ENCODE assay signal across 5 worm cellular contexts in genomic region chrII:9501955-9502354, ce11.
A peak's percentile ranks its signal among the peaks of the same experiment; 100 is the strongest.
TF ChIP-seq lines count a peak whose summit lies in the region.

No protein-coding gene starts in this region.

TF ChIP-seq in whole organism, L1 larva, 84 proteins besides CTCF, POLR2A, EP300 and RAD21:
- TF ChIP-seq lsy-2 (tag; optimal IDR thresholded peaks at IDR 0.05; lab: Kevin White, UChicago) (peak in 1 of 2 experiments; percentile 7), nhr-19 (GFP tag; conservative IDR thresholded peaks at IDR 0.05; lab: Robert Waterston, UW) (0 out of 2 replicates have a peak, but pooled peaks have one; percentile 12), lin-35 (GFP tag; optimal IDR thresholded peaks at IDR 0.05; lab: Kevin White, UChicago) (peak in 1 of 2 experiments; percentile 50), Y116A8C.19 (tag; optimal IDR thresholded peaks at IDR 0.05; lab: Kevin White, UChicago; ENCODE audit: borderline replicate concordance) (no peak), mdl-1 (tag; optimal IDR thresholded peaks at IDR 0.05; lab: Kevin White, UChicago) (peak in 1 of 2 experiments; percentile 48), efl-1 (optimal IDR thresholded peaks at IDR 0.05; lab: Kevin White, UChicago) (no peak), efl-1 (GFP tag; optimal IDR thresholded peaks at IDR 0.05 in 1 of 2; lab: Kevin White, UChicago) (peak in 1 of 2 experiments; percentile 57), elt-2 (tag; optimal IDR thresholded peaks at IDR 0.05; lab: Kevin White, UChicago) (peak; percentile 97), nhr-90 (tag; optimal IDR thresholded peaks at IDR 0.05; lab: Kevin White, UChicago; ENCODE audit: poor library complexity) (peak; percentile 23), nhr-12 (tag; optimal IDR thresholded peaks at IDR 0.05; lab: Kevin White, UChicago) (no peak), nhr-71 (tag; optimal IDR thresholded peaks at IDR 0.05; lab: Kevin White, UChicago) (peak; percentile 51), jun-1 (tag; optimal IDR thresholded peaks at IDR 0.05; lab: Kevin White, UChicago) (peak; percentile 21), ztf-11 (tag; optimal IDR thresholded peaks at IDR 0.05; lab: Kevin White, UChicago) (no peak), egl-13 (tag; optimal IDR thresholded peaks at IDR 0.05; lab: Kevin White, UChicago) (no peak)

TF ChIP-seq in whole organism, L2 larva, 48 proteins besides CTCF, POLR2A, EP300 and RAD21 (continues in another document):
- TF ChIP-seq crh-2 (tag; optimal IDR thresholded peaks at IDR 0.05; lab: Kevin White, UChicago): peak; percentile 63
- no peak for TF ChIP-seq unc-39 (tag; optimal IDR thresholded peaks at IDR 0.05; lab: Kevin White, UChicago)
- no peak for TF ChIP-seq elt-1 (tag; optimal IDR thresholded peaks at IDR 0.05; lab: Kevin White, UChicago)
- no peak for TF ChIP-seq nhr-129 (tag; optimal IDR thresholded peaks at IDR 0.05; lab: Kevin White, UChicago)
- peak; percentile 8 for TF ChIP-seq sma-3 (GFP tag; optimal IDR thresholded peaks at IDR 0.05; lab: Kevin White, UChicago)
- no peak for TF ChIP-seq nhr-12 (tag; optimal IDR thresholded peaks at IDR 0.05; lab: Kevin White, UChicago)
- no peak for TF ChIP-seq Y55F3AM.14 (GFP tag; optimal IDR thresholded peaks at IDR 0.05; lab: Kevin White, UChicago)
- no peak for TF ChIP-seq ama-1 (optimal IDR thresholded peaks at IDR 0.05; lab: Kevin White, UChicago)
- peak; percentile 72 for TF ChIP-seq F13H6.1 (tag; optimal IDR thresholded peaks at IDR 0.05; lab: Kevin White, UChicago)
- TF ChIP-seq blmp-1 (tag; optimal IDR thresholded peaks at IDR 0.05; lab: Kevin White, UChicago; ENCODE audit: insufficient read depth): no peak
- no peak for TF ChIP-seq ceh-16 (tag; optimal IDR thresholded peaks at IDR 0.05; lab: Kevin White, UChicago)
- TF ChIP-seq lin-11 (tag; optimal IDR thresholded peaks at IDR 0.05; lab: Kevin White, UChicago): no peak
- no peak for TF ChIP-seq alr-1 (tag; optimal IDR thresholded peaks at IDR 0.05; lab: Kevin White, UChicago)
- TF ChIP-seq snpc-4 (tag; optimal IDR thresholded peaks at IDR 0.05; lab: Kevin White, UChicago): no peak
- TF ChIP-seq sma-9 (GFP tag; optimal IDR thresholded peaks at IDR 0.05; lab: Kevin White, UChicago): peak; percentile 78
- TF ChIP-seq sma-9 (tag; optimal IDR thresholded peaks at IDR 0.05; lab: Kevin White, UChicago): no peak
- TF ChIP-seq unc-62 (GFP tag; optimal IDR thresholded peaks at IDR 0.05; lab: Kevin White, UChicago): no peak
- TF ChIP-seq nhr-77 (tag; optimal IDR thresholded peaks at IDR 0.05; lab: Kevin White, UChicago): no peak
- TF ChIP-seq lin-13 (GFP tag; optimal IDR thresholded peaks at IDR 0.05; lab: Kevin White, UChicago): no peak
- peak; percentile 46 for TF ChIP-seq gmeb-1 (tag; optimal IDR thresholded peaks at IDR 0.05; lab: Kevin White, UChicago)

TF ChIP-seq in whole organism, L3 larva, 47 proteins besides CTCF, POLR2A, EP300 and RAD21:
- TF ChIP-seq pha-4 (tag; optimal IDR thresholded peaks at IDR 0.05; lab: Kevin White, UChicago) (peak; percentile 68), elt-2 (tag; optimal IDR thresholded peaks at IDR 0.05; lab: Kevin White, UChicago) (peak; percentile 98), nhr-43 (tag; optimal IDR thresholded peaks at IDR 0.05; lab: Kevin White, UChicago; ENCODE audit: poor library complexity, severe bottlenecking) (no peak), pqm-1 (tag; optimal IDR thresholded peaks at IDR 0.05; lab: Kevin White, UChicago) (peak; percentile 78), sea-2 (GFP tag; optimal IDR thresholded peaks at IDR 0.05; lab: Kevin White, UChicago) (no peak), unc-62 (GFP tag; optimal IDR thresholded peaks at IDR 0.05; lab: Kevin White, UChicago) (no peak), daf-12 (tag; optimal IDR thresholded peaks at IDR 0.05; lab: Kevin White, UChicago) (no peak), skn-1 (tag; optimal IDR thresholded peaks at IDR 0.05; lab: Kevin White, UChicago) (no peak), nhr-237 (tag; optimal IDR thresholded peaks at IDR 0.05; lab: Kevin White, UChicago) (no peak), hmg-11 (tag; optimal IDR thresholded peaks at IDR 0.05; lab: Kevin White, UChicago) (no peak), elt-1 (tag; optimal IDR thresholded peaks at IDR 0.05; lab: Kevin White, UChicago) (no peak), tbx-2 (tag; optimal IDR thresholded peaks at IDR 0.05; lab: Kevin White, UChicago) (no peak), jun-1 (tag; optimal IDR thresholded peaks at IDR 0.05; lab: Kevin White, UChicago) (peak; percentile 78), nhr-11 (tag; optimal IDR thresholded peaks at IDR 0.05; lab: Kevin White, UChicago) (no peak), unc-39 (tag; optimal IDR thresholded peaks at IDR 0.05; lab: Kevin White, UChicago) (no peak)
TF ChIP-seq in whole organism, L3 larva: peak in this region for 4.

TF ChIP-seq in whole organism, L4 larva, 104 proteins besides CTCF, POLR2A, EP300 and RAD21 (continues in another document):
- TF ChIP-seq mep-1 (tag; optimal IDR thresholded peaks at IDR 0.05; lab: Kevin White, UChicago): no peak
- peak; percentile 91 for TF ChIP-seq dmd-6 (GFP tag; IDR thresholded peaks at IDR 0.05; lab: Robert Waterston, UW)
- TF ChIP-seq T26A8.4 (GFP tag; IDR thresholded peaks at IDR 0.05; lab: Robert Waterston, UW): no peak
- peak; percentile 72 for TF ChIP-seq nhr-11 (tag; optimal IDR thresholded peaks at IDR 0.05; lab: Kevin White, UChicago)
- TF ChIP-seq madf-5 (GFP tag; IDR thresholded peaks at IDR 0.05; lab: Robert Waterston, UW): no peak
- peak; percentile 81 for TF ChIP-seq tra-1 (GFP tag; IDR thresholded peaks at IDR 0.05; lab: Robert Waterston, UW)
- peak; percentile 74 for TF ChIP-seq php-3 (GFP tag; IDR thresholded peaks at IDR 0.05; lab: Robert Waterston, UW)
- 0 out of 2 replicates have a peak, but pooled peaks have one; percentile 30 for TF ChIP-seq saeg-2 (GFP tag; IDR thresholded peaks at IDR 0.05; lab: Robert Waterston, UW)
- TF ChIP-seq Y75B8A.6 (GFP tag; IDR thresholded peaks at IDR 0.05; lab: Robert Waterston, UW): no peak
- TF ChIP-seq ceh-44 (GFP tag; IDR thresholded peaks at IDR 0.05; lab: Robert Waterston, UW): no peak
- TF ChIP-seq lin-1 (GFP tag; IDR thresholded peaks at IDR 0.05; lab: Robert Waterston, UW): peak; percentile 57
- TF ChIP-seq nhr-102 (tag; optimal IDR thresholded peaks at IDR 0.05; lab: Kevin White, UChicago): peak; percentile 63
- peak in 1 of 2 experiments; percentile 55 for TF ChIP-seq unc-62 (GFP tag; optimal IDR thresholded peaks at IDR 0.05 in 1 of 2; lab: Kevin White, UChicago)
- TF ChIP-seq unc-62 (tag; optimal IDR thresholded peaks at IDR 0.05; lab: Kevin White, UChicago): no peak
- peak; percentile 85 for TF ChIP-seq hlh-30 (tag; optimal IDR thresholded peaks at IDR 0.05; lab: Kevin White, UChicago; ENCODE audit: insufficient read depth)
- peak; percentile 60 for TF ChIP-seq nhr-10 (tag; optimal IDR thresholded peaks at IDR 0.05; lab: Kevin White, UChicago)
- peak; percentile 23 for TF ChIP-seq pqm-1 (tag; optimal IDR thresholded peaks at IDR 0.05; lab: Kevin White, UChicago)
- TF ChIP-seq aha-1 (tag; lab: Kevin White, UChicago): peak; percentile 35
- peak; percentile 91 for TF ChIP-seq dve-1 (tag; optimal IDR thresholded peaks at IDR 0.05; lab: Kevin White, UChicago; ENCODE audit: insufficient read depth)
- TF ChIP-seq nhr-28 (tag; optimal IDR thresholded peaks at IDR 0.05; lab: Kevin White, UChicago): peak; percentile 71
- peak; percentile 66 for TF ChIP-seq nhr-48 (tag; optimal IDR thresholded peaks at IDR 0.05; lab: Kevin White, UChicago)
- no peak for TF ChIP-seq daf-16 (GFP tag; optimal IDR thresholded peaks at IDR 0.05; lab: Kevin White, UChicago)
- TF ChIP-seq daf-16 (tag; optimal IDR thresholded peaks at IDR 0.05; lab: Kevin White, UChicago): peak; percentile 83
- peak; percentile 91 for TF ChIP-seq nhr-6 (tag; optimal IDR thresholded peaks at IDR 0.05; lab: Kevin White, UChicago)
- TF ChIP-seq lsy-2 (tag; optimal IDR thresholded peaks at IDR 0.05; lab: Kevin White, UChicago): no peak

TF ChIP-seq in whole organism, young adult, 124 proteins besides CTCF, POLR2A, EP300 and RAD21 (continues in another document):
- TF ChIP-seq Y53F4B.3 (GFP tag; IDR thresholded peaks at IDR 0.05; lab: Robert Waterston, UW) (no peak), zim-3 (tag; optimal IDR thresholded peaks at IDR 0.05; lab: Kevin White, UChicago) (no peak), dox-1 (GFP tag; IDR thresholded peaks at IDR 0.05; lab: Robert Waterston, UW) (0 out of 2 replicates have a peak, but pooled peaks have one; percentile 20), lir-1 (GFP tag; conservative IDR thresholded peaks at IDR 0.05; lab: Robert Waterston, UW) (no peak), rec-8 (tag; optimal IDR thresholded peaks at IDR 0.05; lab: Kevin White, UChicago) (no peak), ceh-79 (tag; optimal IDR thresholded peaks at IDR 0.05; lab: Kevin White, UChicago) (no peak), F37B4.10 (GFP tag; IDR thresholded peaks at IDR 0.05; lab: Robert Waterston, UW) (no peak), ceh-58 (GFP tag; IDR thresholded peaks at IDR 0.05; lab: Robert Waterston, UW) (no peak), lin-35 (GFP tag; optimal IDR thresholded peaks at IDR 0.05; lab: Kevin White, UChicago) (no peak), fkh-3 (tag; optimal IDR thresholded peaks at IDR 0.05; lab: Kevin White, UChicago) (no peak), hmg-20 (GFP tag; IDR thresholded peaks at IDR 0.05; lab: Robert Waterston, UW) (no peak), attf-6 (GFP tag; IDR thresholded peaks at IDR 0.05; lab: Robert Waterston, UW) (no peak), Y56A3A.18 (GFP tag; IDR thresholded peaks at IDR 0.05; lab: Robert Waterston, UW) (no peak), lsy-27 (tag; optimal IDR thresholded peaks at IDR 0.05; lab: Kevin White, UChicago; ENCODE audit: borderline replicate concordance, insufficient read depth) (no peak), chd-7 (tag; optimal IDR thresholded peaks at IDR 0.05; lab: Kevin White, UChicago) (no peak), C17E4.6 (GFP tag; IDR thresholded peaks at IDR 0.05; lab: Robert Waterston, UW) (no peak), B0261.1 (tag; optimal IDR thresholded peaks at IDR 0.05; lab: Kevin White, UChicago) (no peak), dpl-1 (GFP tag; optimal IDR thresholded peaks at IDR 0.05; lab: Kevin White, UChicago) (no peak), K12H6.12 (tag; optimal IDR thresholded peaks at IDR 0.05; lab: Kevin White, UChicago) (no peak), hsf-1 (GFP tag; IDR thresholded peaks at IDR 0.05; lab: Robert Waterston, UW) (0 out of 2 replicates have a peak, but pooled peaks have one; percentile 18), F49E8.2 (tag; optimal IDR thresholded peaks at IDR 0.05; lab: Kevin White, UChicago; ENCODE audit: insufficient read depth) (no peak), pbrm-1 (GFP tag; IDR thresholded peaks at IDR 0.05; lab: Robert Waterston, UW) (no peak), B0019.2 (GFP tag; conservative IDR thresholded peaks at IDR 0.05; lab: Robert Waterston, UW) (no peak), lin-54 (GFP tag; optimal IDR thresholded peaks at IDR 0.05; lab: Kevin White, UChicago) (no peak), nfya-1 (tag; optimal IDR thresholded peaks at IDR 0.05; lab: Kevin White, UChicago; ENCODE audit: borderline replicate concordance, insufficient read depth) (no peak), ceh-91 (GFP tag; IDR thresholded peaks at IDR 0.05; lab: Robert Waterston, UW) (no peak), bed-1 (GFP tag; IDR thresholded peaks at IDR 0.05; lab: Robert Waterston, UW) (no peak), F57A8.1 (GFP tag; optimal IDR thresholded peaks at IDR 0.05; lab: Kevin White, UChicago) (no peak)
